Worm (Caenorhabditis elegans): ENCODE data around the gene cest-26.

ce11 chrX:4383316-4383936 is 54.0 kb downstream of the cest-26 start, which contains the start of gene lst-2:
- TF ChIP-seq unc-62 (GFP tag; optimal IDR thresholded peaks at IDR 0.05 in 1 of 2) (peak in 1 of 2 experiments; percentile 8), unc-62 (tag; optimal IDR thresholded peaks at IDR 0.05) (no peak), pqm-1 (tag; optimal IDR thresholded peaks at IDR 0.05) (peak; percentile 1), hlh-30 (tag; optimal IDR thresholded peaks at IDR 0.05; ENCODE audit: insufficient read depth) (no peak), lin-38 (GFP tag; IDR thresholded peaks at IDR 0.05) (no peak), lin-13 (GFP tag; optimal IDR thresholded peaks at IDR 0.05) (no peak), ama-1 (optimal IDR thresholded peaks at IDR 0.05) (no peak)

Measured in whole organism, L4 larva.